Worm (Caenorhabditis elegans) whole organism, L1 larva: ENCODE results near the gene chpf-1.
A peak's percentile ranks its signal among the peaks of the same experiment; 100 is the strongest.

ENCODE experiments used
- C04F5.9 ChIP-seq: sonication (generic microtip); optimal IDR thresholded peaks from 2 replicates; lab custom pipeline; 2016; ENCODE audit warnings: missing genetic modification characterization, missing compliant biosample characterization
- C34B4.2 ChIP-seq: sonication (generic microtip); optimal IDR thresholded peaks from 2 replicates; lab custom pipeline; 2017; ENCODE audit warnings: mild to moderate bottlenecking, missing genetic modification characterization, missing compliant biosample characterization
- F16B12.6 ChIP-seq: fragments of 150-350 bp; optimal IDR thresholded peaks from 2 replicates; lab custom pipeline; 2014; ENCODE audit warnings: missing biosample characterization, missing genetic modification characterization
- Y116A8C.19 ChIP-seq: sonication (generic microtip); optimal IDR thresholded peaks from 2 replicates; lab custom pipeline; 2016; ENCODE audit warnings: missing compliant biosample characterization, missing genetic modification characterization, borderline replicate concordance
- blmp-1 ChIP-seq: fragments of 150-350 bp; optimal IDR thresholded peaks from 2 replicates; lab custom pipeline; 2014; ENCODE audit warnings: missing biosample characterization, missing genetic modification characterization
- ceh-63 ChIP-seq: fragments of 200-800 bp; sonication (Bioruptor generic); optimal IDR thresholded peaks from 2 replicates; lab custom pipeline; 2018; ENCODE audit warnings: mild to moderate bottlenecking, missing genetic modification characterization, missing compliant biosample characterization
- ceh-8 ChIP-seq: fragments of 200-800 bp; sonication (Bioruptor generic); optimal IDR thresholded peaks from 2 replicates; lab custom pipeline; 2018; ENCODE audit warnings: mild to moderate bottlenecking, missing genetic modification characterization, moderate library complexity, missing compliant biosample characterization
- dsc-1 ChIP-seq: sonication (generic microtip); optimal IDR thresholded peaks from 2 replicates; lab custom pipeline; 2016; ENCODE audit warnings: mild to moderate bottlenecking, missing genetic modification characterization, missing compliant biosample characterization
- efl-3 ChIP-seq: fragments of 200-800 bp; sonication (Bioruptor generic); optimal IDR thresholded peaks from 2 replicates; lab custom pipeline; 2018; ENCODE audit warnings: mild to moderate bottlenecking, missing genetic modification characterization, missing compliant biosample characterization
- egl-13 ChIP-seq: sonication (generic microtip); optimal IDR thresholded peaks from 2 replicates; lab custom pipeline; 2016; ENCODE audit warnings: missing genotype, missing genetic modification reagents, missing genetic modification characterization, missing compliant biosample characterization
- elt-2 ChIP-seq: sonication (generic microtip); optimal IDR thresholded peaks from 2 replicates; lab custom pipeline; 2016; ENCODE audit warnings: missing genetic modification characterization, mild to moderate bottlenecking, inconsistent platforms, missing compliant biosample characterization, missing genetic modification reagents
- elt-3 ChIP-seq, 6 experiments: fragments of 150-350 bp in 1 of 6; sonication (generic microtip); optimal IDR thresholded peaks; 2 replicates each; lab custom pipeline; 2017 to 2018; ENCODE audit warnings: missing biosample characterization in 6 of 6, missing genetic modification characterization in 6 of 6, inconsistent platforms in 1 of 6
- fkh-4 ChIP-seq: sonication (generic microtip); optimal IDR thresholded peaks from 2 replicates; lab custom pipeline; 2016; ENCODE audit warnings: missing compliant biosample characterization, missing genetic modification characterization, borderline replicate concordance
- fkh-8 ChIP-seq: sonication (generic microtip); optimal IDR thresholded peaks from 2 replicates; lab custom pipeline; 2016; ENCODE audit warnings: mild to moderate bottlenecking, missing genetic modification characterization, missing compliant biosample characterization
- fos-1 ChIP-seq: fragments of 150-350 bp; optimal IDR thresholded peaks from 2 replicates; lab custom pipeline; 2014; ENCODE audit warnings: missing biosample characterization, missing genetic modification characterization
- hpl-2 ChIP-seq: fragments of 150-350 bp; optimal IDR thresholded peaks from 2 replicates; lab custom pipeline; 2014; ENCODE audit warnings: missing biosample characterization, missing genetic modification reagents, missing genetic modification characterization
- lin-13 ChIP-seq: fragments of 150-350 bp; optimal IDR thresholded peaks from 2 replicates; lab custom pipeline; 2014; ENCODE audit warnings: missing biosample characterization, missing genetic modification reagents, missing genetic modification characterization
- lsy-2 ChIP-seq, 2 experiments: fragments of 150-350 bp; optimal IDR thresholded peaks; 2 replicates each; lab custom pipeline; 2014; ENCODE audit warnings: missing biosample characterization in 2 of 2, missing genetic modification characterization in 2 of 2
- nhr-12 ChIP-seq: sonication (generic microtip); optimal IDR thresholded peaks from 2 replicates; lab custom pipeline; 2017; ENCODE audit warnings: missing biosample characterization, missing genetic modification characterization
- nhr-19 ChIP-seq: fragments of 200-800 bp; sonication (Bioruptor generic); conservative IDR thresholded peaks from 2 replicates; pipeline ENCODE4 v1.3.6; 2022; ENCODE audit warnings: missing genetic modification characterization, missing compliant biosample characterization
- nhr-237 ChIP-seq: fragments of 150-350 bp; optimal IDR thresholded peaks from 2 replicates; lab custom pipeline; 2014; ENCODE audit warnings: missing biosample characterization, missing genetic modification characterization
- nhr-47 ChIP-seq: sonication (generic microtip); optimal IDR thresholded peaks from 2 replicates; lab custom pipeline; 2016; ENCODE audit warnings: mild to moderate bottlenecking, missing genetic modification characterization, moderate library complexity, missing compliant biosample characterization
- nhr-84 ChIP-seq: sonication (generic microtip); optimal IDR thresholded peaks from 2 replicates; lab custom pipeline; 2017; ENCODE audit warnings: missing biosample characterization, missing genetic modification characterization
- pag-3 ChIP-seq: sonication (generic microtip); optimal IDR thresholded peaks from 2 replicates; lab custom pipeline; 2017; ENCODE audit warnings: missing genetic modification characterization, mild to moderate bottlenecking, missing compliant biosample characterization, antibody characterized with exemption, borderline replicate concordance; ENCODE audit not compliant: insufficient read depth
- pax-3 ChIP-seq: fragments of 200-800 bp; sonication (Bioruptor generic); optimal IDR thresholded peaks from 2 replicates; lab custom pipeline; 2018; ENCODE audit warnings: mild to moderate bottlenecking, missing genetic modification characterization, moderate library complexity, missing compliant biosample characterization
- rnt-1 ChIP-seq: sonication (generic microtip); optimal IDR thresholded peaks from 2 replicates; lab custom pipeline; 2016; ENCODE audit warnings: mild to moderate bottlenecking, missing genetic modification characterization, moderate library complexity, missing compliant biosample characterization
- sup-37 ChIP-seq: fragments of 200-800 bp; sonication (Bioruptor generic); optimal IDR thresholded peaks from 2 replicates; lab custom pipeline; 2018; ENCODE audit warnings: mild to moderate bottlenecking, missing genetic modification characterization, missing compliant biosample characterization
- tlp-1 ChIP-seq: fragments of 150-350 bp; optimal IDR thresholded peaks from 2 replicates; lab custom pipeline; 2014; ENCODE audit warnings: missing biosample characterization, missing genetic modification characterization
- unc-62 ChIP-seq: fragments of 150-350 bp; optimal IDR thresholded peaks from 2 replicates; lab custom pipeline; 2014; ENCODE audit warnings: missing biosample characterization, missing genetic modification reagents, missing genetic modification characterization
- vab-15 ChIP-seq: sonication (generic microtip); optimal IDR thresholded peaks from 2 replicates; lab custom pipeline; 2017; ENCODE audit warnings: missing genotype, mild to moderate bottlenecking, missing genetic modification characterization, missing compliant biosample characterization
- zag-1 ChIP-seq: fragments of 150-350 bp; optimal IDR thresholded peaks from 2 replicates; lab custom pipeline; 2014; ENCODE audit warnings: missing biosample characterization, missing genetic modification characterization
- zip-4 ChIP-seq: fragments of 200-800 bp; sonication (Bioruptor generic); optimal IDR thresholded peaks from 2 replicates; lab custom pipeline; 2018; ENCODE audit warnings: mild to moderate bottlenecking, missing genetic modification characterization, moderate library complexity, missing compliant biosample characterization
- ztf-4 ChIP-seq: fragments of 150-350 bp; optimal IDR thresholded peaks from 2 replicates; lab custom pipeline; 2014; ENCODE audit warnings: missing biosample characterization, missing genetic modification characterization

Gene chpf-1

ce11 chrV:10229222-10229879 is 26.1 kb upstream of the chpf-1 start, which contains the start of the genes pyt-1 and fipr-7:
TSS of gene pyt-1 (minus strand) at chrV:10229322.
TSS of gene fipr-7 (plus strand) at chrV:10229829.
- no peak for TF ChIP-seq ztf-4
- TF ChIP-seq dsc-1 (tag; lab: Kevin White, UChicago) = peak; percentile 61

ce11 chrV:10228360-10228759 is 25.1 kb upstream of the chpf-1 start, which contains the start of gene fipr-4:
TSS of gene fipr-4 (minus strand) at chrV:10228460.
- TF ChIP-seq zag-1 (tag; lab: Kevin White, UChicago) (no peak), hpl-2 (GFP tag; lab: Kevin White, UChicago) (no peak), C04F5.9 (tag; lab: Kevin White, UChicago) (no peak), nhr-19 (GFP tag; lab: Robert Waterston, UW) (no peak), ceh-63 (GFP tag; lab: Kevin White, UChicago) (no peak), ceh-8 (GFP tag; lab: Kevin White, UChicago) (no peak), zip-4 (GFP tag; lab: Kevin White, UChicago) (no peak), fos-1 (tag; lab: Kevin White, UChicago) (no peak), elt-3 (tag; optimal IDR thresholded peaks at IDR 0.05; lab: Kevin White, UChicago) (no peak), sup-37 (GFP tag; lab: Kevin White, UChicago) (no peak), unc-62 (no peak), tlp-1 (tag; lab: Kevin White, UChicago) (no peak), C34B4.2 (tag; lab: Kevin White, UChicago) (no peak), elt-2 (tag; lab: Kevin White, UChicago) (no peak), nhr-47 (no peak), nhr-84 (no peak), rnt-1 (tag; lab: Kevin White, UChicago) (no peak)
- TF ChIP-seq, all 84 proteins: peak for 0

ce11 chrV:10227333-10227732 is 24.0 kb upstream of the chpf-1 start, which contains the start of gene ttr-19:
TSS of gene ttr-19 (minus strand) at chrV:10227433.
- TF ChIP-seq blmp-1 (no peak), C04F5.9 (tag; lab: Kevin White, UChicago) (no peak), pag-3 (tag; lab: Kevin White, UChicago) (no peak), nhr-84 (no peak)

ce11 chrV:10225610-10226009 is 22.3 kb upstream of the chpf-1 start, which contains the start of gene daf-36:
TSS of gene daf-36 (minus strand) at chrV:10225710.
- TF ChIP-seq pax-3 (tag; lab: Kevin White, UChicago) = no peak
- no peak for TF ChIP-seq rnt-1 (tag; lab: Kevin White, UChicago)
- no peak for TF ChIP-seq fkh-4 (tag; lab: Kevin White, UChicago)
- TF ChIP-seq lsy-2 (tag; optimal IDR thresholded peaks at IDR 0.05; lab: Kevin White, UChicago) = no peak
- no peak for TF ChIP-seq fos-1 (tag; lab: Kevin White, UChicago)
- TF ChIP-seq nhr-237 (tag; lab: Kevin White, UChicago) = no peak
- TF ChIP-seq egl-13 (tag; lab: Kevin White, UChicago) = no peak
- TF ChIP-seq vab-15 (tag; lab: Kevin White, UChicago) = no peak
- no peak for TF ChIP-seq F16B12.6 (tag; lab: Kevin White, UChicago)
- no peak for TF ChIP-seq nhr-12 (tag; lab: Kevin White, UChicago)
- no peak for TF ChIP-seq C04F5.9 (tag; lab: Kevin White, UChicago)
- TF ChIP-seq fkh-8 (tag; lab: Kevin White, UChicago) = no peak
- TF ChIP-seq sup-37 (GFP tag; lab: Kevin White, UChicago) = no peak
- TF ChIP-seq Y116A8C.19 = no peak
- no peak for TF ChIP-seq efl-3 (GFP tag; lab: Kevin White, UChicago)
- no peak for TF ChIP-seq lin-13
